Fruit fly (Drosophila melanogaster) whole organism, wandering third instar larva: ENCODE measurements around the gene CG3294.

ENCODE experiments used
- Abd-B ChIP-seq: fragments of >200 bp; optimal IDR thresholded peaks from 2 replicates; lab custom pipeline; 2017; ENCODE audit warnings: missing biosample characterization, missing genetic modification characterization
- CG32264 ChIP-seq: fragments of 200-800 bp; sonication (Bioruptor generic); optimal IDR thresholded peaks from 2 replicates; lab custom pipeline; 2016; ENCODE audit warnings: missing biosample characterization, missing genetic modification characterization
- CG9705 ChIP-seq: fragments of 200-800 bp; sonication (Bioruptor generic); optimal IDR thresholded peaks from 2 replicates; lab custom pipeline; 2018; ENCODE audit warnings: missing biosample characterization, mild to moderate bottlenecking, missing genetic modification characterization
- CrebA ChIP-seq: fragments of 200-800 bp; sonication (Bioruptor generic); optimal IDR thresholded peaks from 2 replicates; lab custom pipeline; 2016; ENCODE audit warnings: missing biosample characterization, mild to moderate bottlenecking, missing genetic modification characterization, borderline replicate concordance
- Dfd ChIP-seq: fragments of >200 bp; optimal IDR thresholded peaks from 2 replicates; lab custom pipeline; 2017; ENCODE audit warnings: missing biosample characterization, missing genetic modification characterization
- Dif ChIP-seq: fragments of 200-275, 200-300 bp; sonication (Bioruptor generic); optimal IDR thresholded peaks from 2 replicates; lab custom pipeline; 2018; ENCODE audit warnings: missing biosample characterization, missing genetic modification characterization; ENCODE audit not compliant: partially characterized antibody
- GATAd ChIP-seq: sonication (Bioruptor generic); optimal IDR thresholded peaks from 2 replicates; lab custom pipeline; 2016; ENCODE audit warnings: missing biosample characterization, missing genetic modification characterization
- HLH106 ChIP-seq: fragments of 200-800 bp; optimal IDR thresholded peaks from 3 replicates; lab custom pipeline; 2019; ENCODE audit warnings: missing biosample characterization, mild to moderate bottlenecking, missing genetic modification characterization, moderate library complexity
- Hnf4 ChIP-seq: fragments of 200-800 bp; sonication (Bioruptor generic); optimal IDR thresholded peaks from 2 replicates; lab custom pipeline; 2016; ENCODE audit warnings: missing biosample characterization, mild to moderate bottlenecking, missing genetic modification characterization
- Hr78 ChIP-seq: fragments of >200 bp; optimal IDR thresholded peaks from 2 replicates; lab custom pipeline; 2017; ENCODE audit warnings: missing biosample characterization, missing genetic modification characterization
- Hr83 ChIP-seq: fragments of 200-300 bp; sonication (Bioruptor generic); optimal IDR thresholded peaks from 2 replicates; lab custom pipeline; 2016; ENCODE audit warnings: missing biosample characterization, mild to moderate bottlenecking, missing genetic modification characterization, moderate library complexity; ENCODE audit not compliant: poor library complexity, severe bottlenecking
- Jra ChIP-seq: sonication (Bioruptor generic); optimal IDR thresholded peaks from 2 replicates; lab custom pipeline; 2016; ENCODE audit warnings: missing biosample characterization, missing genetic modification characterization
- Mio ChIP-seq: sonication (Bioruptor generic); optimal IDR thresholded peaks from 2 replicates; lab custom pipeline; 2016; ENCODE audit warnings: missing biosample characterization, missing genetic modification characterization
- Myc ChIP-seq: fragments of >200 bp; optimal IDR thresholded peaks from 2 replicates; lab custom pipeline; 2017
- N ChIP-seq: fragments of >200 bp; optimal IDR thresholded peaks from 2 replicates; lab custom pipeline; 2018; ENCODE audit warnings: missing biosample characterization, missing external identifiers, missing genetic modification characterization
- OdsH ChIP-seq: fragments of 200-800 bp; sonication (Bioruptor generic); optimal IDR thresholded peaks from 2 replicates; lab custom pipeline; 2016; ENCODE audit warnings: missing biosample characterization, mild to moderate bottlenecking, missing genetic modification characterization
- Rel ChIP-seq, 2 experiments: fragments of 200-800 bp; sonication (Bioruptor generic) in 1 of 2; optimal IDR thresholded peaks; 2 replicates in 1 of 2; 3 replicates in 1 of 2; lab custom pipeline; 2016 to 2019; ENCODE audit warnings: mild to moderate bottlenecking in 2 of 2, missing biosample characterization in 2 of 2, missing genetic modification characterization in 2 of 2, moderate library complexity in 1 of 2
- Sp1 ChIP-seq: fragments of 200-800 bp; sonication (Bioruptor generic); optimal IDR thresholded peaks from 3 replicates; lab custom pipeline; 2019; ENCODE audit warnings: missing biosample characterization, mild to moderate bottlenecking, missing genetic modification characterization, moderate library complexity
- Vsx2 ChIP-seq: fragments of 200-300, 225-300 bp; sonication (Bioruptor generic); optimal IDR thresholded peaks from 2 replicates; lab custom pipeline; 2018; ENCODE audit warnings: missing biosample characterization, missing genetic modification characterization; ENCODE audit not compliant: partially characterized antibody
- br ChIP-seq: fragments of 200-800 bp; sonication (Bioruptor generic); optimal IDR thresholded peaks from 2 replicates; lab custom pipeline; 2016; ENCODE audit warnings: missing biosample characterization, missing genetic modification characterization
- brk ChIP-seq: fragments of 200-800 bp; sonication (Bioruptor generic); optimal IDR thresholded peaks from 2 replicates; lab custom pipeline; 2016; ENCODE audit warnings: missing biosample characterization, mild to moderate bottlenecking, missing genetic modification characterization
- dl ChIP-seq, 2 experiments: fragments of 175-275, 200-275 bp in 1 of 2; fragments of 200-275 bp in 1 of 2; sonication (Bioruptor generic); optimal IDR thresholded peaks; lab custom pipeline; 2018; ENCODE audit warnings: mild to moderate bottlenecking in 2 of 2, missing biosample characterization in 2 of 2, missing genetic modification characterization in 2 of 2, moderate library complexity in 2 of 2; ENCODE audit not compliant: partially characterized antibody in 2 of 2, insufficient read depth in 1 of 2
- dmrt93B ChIP-seq: fragments of 200-800 bp; sonication (Bioruptor generic); optimal IDR thresholded peaks from 2 replicates; lab custom pipeline; 2018; ENCODE audit warnings: missing biosample characterization, mild to moderate bottlenecking, missing genetic modification characterization
- dsf ChIP-seq: sonication (Bioruptor generic); optimal IDR thresholded peaks from 2 replicates; lab custom pipeline; 2016; ENCODE audit warnings: missing biosample characterization, missing genetic modification characterization, borderline replicate concordance
- ey ChIP-seq: fragments of 200-800 bp; sonication (Bioruptor generic); optimal IDR thresholded peaks from 2 replicates; lab custom pipeline; 2016; ENCODE audit warnings: missing biosample characterization, missing genetic modification characterization
- foxo ChIP-seq, 2 experiments: fragments of 200-800 bp; sonication (Bioruptor generic); optimal IDR thresholded peaks; 2 replicates in 1 of 2; 3 replicates in 1 of 2; lab custom pipeline; 2016 to 2017; ENCODE audit warnings: missing biosample characterization in 2 of 2, missing genetic modification characterization in 2 of 2
- fru ChIP-seq: fragments of 200-800 bp; sonication (Bioruptor generic); optimal IDR thresholded peaks from 3 replicates; lab custom pipeline; 2016; ENCODE audit warnings: missing biosample characterization, mild to moderate bottlenecking, missing genetic modification characterization
- h ChIP-seq: fragments of 200-800 bp; sonication (Bioruptor generic); optimal IDR thresholded peaks from 3 replicates; lab custom pipeline; 2016; ENCODE audit warnings: missing biosample characterization, mild to moderate bottlenecking, missing genetic modification characterization
- jim ChIP-seq: fragments of 175-275, 200-325 bp; sonication (Bioruptor generic); optimal IDR thresholded peaks from 2 replicates; lab custom pipeline; 2016; ENCODE audit warnings: missing biosample characterization, mild to moderate bottlenecking, missing genetic modification characterization
- lola ChIP-seq: fragments of >200 bp; optimal IDR thresholded peaks from 2 replicates; lab custom pipeline; 2017; ENCODE audit warnings: missing biosample characterization, missing genetic modification characterization
- pan ChIP-seq: fragments of >200 bp; optimal IDR thresholded peaks from 2 replicates; lab custom pipeline; 2017
- psq ChIP-seq: fragments of 200-800 bp; sonication (Bioruptor generic); optimal IDR thresholded peaks from 3 replicates; lab custom pipeline; 2017; ENCODE audit warnings: missing biosample characterization, mild to moderate bottlenecking, missing genetic modification characterization, moderate library complexity
- rgr ChIP-seq: fragments of 200-800 bp; sonication (Bioruptor generic); optimal IDR thresholded peaks from 3 replicates; lab custom pipeline; 2016; ENCODE audit warnings: missing biosample characterization, mild to moderate bottlenecking, missing genetic modification characterization
- sage ChIP-seq: fragments of 200-800 bp; sonication (Bioruptor generic); optimal IDR thresholded peaks from 2 replicates; lab custom pipeline; 2016; ENCODE audit warnings: missing biosample characterization, mild to moderate bottlenecking, missing genetic modification characterization
- sv ChIP-seq: fragments of 200-800 bp; sonication (Bioruptor generic); optimal IDR thresholded peaks from 3 replicates; lab custom pipeline; 2016; ENCODE audit warnings: missing biosample characterization, missing genetic modification characterization
- tai ChIP-seq: sonication (Bioruptor generic); optimal IDR thresholded peaks from 2 replicates; lab custom pipeline; 2016; ENCODE audit warnings: missing biosample characterization, missing genetic modification characterization
- usp ChIP-seq: fragments of >200 bp; optimal IDR thresholded peaks from 2 replicates; lab custom pipeline; 2017; ENCODE audit warnings: missing biosample characterization, missing genetic modification characterization
- woc ChIP-seq: sonication (Bioruptor generic); optimal IDR thresholded peaks from 2 replicates; lab custom pipeline; 2016; ENCODE audit warnings: missing biosample characterization, mild to moderate bottlenecking, missing genetic modification characterization

The CG3294 gene

DNA sequence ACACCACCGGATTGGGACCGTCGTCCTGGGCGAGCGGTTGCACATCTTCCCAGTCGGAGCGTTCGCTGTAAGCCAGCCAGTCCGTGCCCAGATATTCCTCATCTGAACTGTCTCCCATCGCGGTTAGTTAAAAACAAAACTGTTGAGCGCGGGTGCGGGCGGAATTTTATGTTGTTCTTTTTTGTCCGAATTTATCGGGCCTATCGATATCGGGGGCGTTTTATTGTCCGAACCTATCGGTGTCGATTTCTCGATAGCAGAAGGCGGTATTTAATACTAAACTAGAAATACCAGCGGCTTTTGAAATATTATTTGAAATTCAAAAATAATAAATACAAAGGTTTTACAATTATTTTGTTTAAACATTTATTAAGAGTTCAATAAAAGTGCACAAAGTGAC lies 36.1 kb downstream of the CG3294 start, which contains the start of gene Fnta:
Gene Fnta (minus strand): TSS at position 204 of the 400 bp plus-strand sequence.
- no peak for TF ChIP-seq Sp1 (GFP tag; lab: Kevin White, UChicago)
- no peak for TF ChIP-seq sage
- no peak for TF ChIP-seq CG9705 (GFP tag; lab: Kevin White, UChicago)
- no peak for TF ChIP-seq lola (GFP tag; lab: Kevin White, UChicago)
- no peak for TF ChIP-seq foxo (GFP tag; optimal IDR thresholded peaks at IDR 0.05; lab: Kevin White, UChicago)
- TF ChIP-seq Dif (GFP tag; lab: Kevin White, UChicago) = no peak
- TF ChIP-seq Hr83 = no peak
- no peak for TF ChIP-seq Hr78 (GFP tag; lab: Kevin White, UChicago)
- no peak for TF ChIP-seq Myc (lab: Kevin White, UChicago)
- TF ChIP-seq Mio = no peak
- TF ChIP-seq woc (GFP tag; lab: Kevin White, UChicago) = no peak
- TF ChIP-seq Abd-B = no peak
- no peak for TF ChIP-seq Hnf4 (GFP tag; lab: Kevin White, UChicago)
- TF ChIP-seq dsf (GFP tag; lab: Kevin White, UChicago) = no peak

DNA sequence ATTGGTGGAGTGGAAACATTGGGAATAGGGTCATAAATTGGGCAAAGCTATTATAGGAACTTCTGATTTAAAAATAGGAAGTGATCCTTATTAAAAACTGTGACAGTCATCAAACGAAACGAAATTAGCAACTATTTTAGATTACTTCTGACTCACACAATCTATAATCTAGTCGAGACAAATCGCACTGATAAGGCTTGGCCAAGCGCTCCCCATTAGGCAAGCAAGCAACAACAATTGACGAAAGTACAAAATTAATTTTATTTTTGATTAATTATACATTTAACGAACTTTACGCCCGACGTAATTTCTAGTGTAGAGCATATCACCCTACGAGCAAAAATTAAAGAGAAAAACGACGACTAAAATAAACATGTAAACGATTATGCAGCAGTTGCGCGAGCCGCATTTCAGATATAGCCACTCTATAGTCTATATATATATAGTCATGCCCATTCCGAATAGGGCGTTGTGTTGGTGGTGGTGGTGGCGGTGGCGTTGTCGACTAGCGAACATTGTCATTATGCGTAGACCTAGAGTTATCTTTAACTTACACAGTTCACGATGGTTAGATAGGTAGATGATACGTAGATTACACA lies 40.8 kb downstream of the CG3294 start, which contains the start of gene Ir25a:
Gene Ir25a (minus strand): TSS at position 210 of the 599 bp plus-strand sequence.
- TF ChIP-seq brk (GFP tag; lab: Kevin White, UChicago) = no peak
- TF ChIP-seq, all 38 proteins: peak for 0

DNA sequence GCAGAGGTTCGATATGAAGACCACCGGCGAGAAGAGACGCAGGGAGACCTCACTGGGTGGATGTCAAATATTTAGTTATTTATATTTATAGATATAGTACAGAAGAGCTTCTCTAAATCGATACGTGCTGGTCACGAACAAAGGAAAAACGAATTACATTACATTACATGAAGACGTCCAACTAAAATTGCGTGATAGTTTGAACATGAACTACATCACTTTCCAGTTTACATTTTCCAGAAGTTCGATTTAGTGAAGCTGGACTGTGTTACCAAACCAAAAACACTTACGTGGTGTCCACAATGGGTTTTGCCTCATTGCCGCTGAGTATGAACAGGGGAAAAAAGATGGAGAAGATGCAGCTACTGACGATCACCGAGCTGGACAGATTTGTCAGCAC lies 41.8 kb downstream of the CG3294 start:
- TF ChIP-seq N (GFP tag; lab: Kevin White, UChicago) = no peak
- TF ChIP-seq psq (GFP tag; lab: Kevin White, UChicago) = no peak
- TF ChIP-seq ey (GFP tag; lab: Kevin White, UChicago) = no peak
- TF ChIP-seq h (GFP tag; lab: Kevin White, UChicago) = no peak
- TF ChIP-seq Vsx2 (GFP tag; lab: Kevin White, UChicago) = no peak
- TF ChIP-seq dmrt93B = no peak
- no peak for TF ChIP-seq dl (GFP tag; optimal IDR thresholded peaks at IDR 0.05; lab: Kevin White, UChicago; ENCODE audit: insufficient read depth in 1 of 2, partially characterized antibody in 2 of 2)
- TF ChIP-seq, all 38 proteins: peak for 0

DNA sequence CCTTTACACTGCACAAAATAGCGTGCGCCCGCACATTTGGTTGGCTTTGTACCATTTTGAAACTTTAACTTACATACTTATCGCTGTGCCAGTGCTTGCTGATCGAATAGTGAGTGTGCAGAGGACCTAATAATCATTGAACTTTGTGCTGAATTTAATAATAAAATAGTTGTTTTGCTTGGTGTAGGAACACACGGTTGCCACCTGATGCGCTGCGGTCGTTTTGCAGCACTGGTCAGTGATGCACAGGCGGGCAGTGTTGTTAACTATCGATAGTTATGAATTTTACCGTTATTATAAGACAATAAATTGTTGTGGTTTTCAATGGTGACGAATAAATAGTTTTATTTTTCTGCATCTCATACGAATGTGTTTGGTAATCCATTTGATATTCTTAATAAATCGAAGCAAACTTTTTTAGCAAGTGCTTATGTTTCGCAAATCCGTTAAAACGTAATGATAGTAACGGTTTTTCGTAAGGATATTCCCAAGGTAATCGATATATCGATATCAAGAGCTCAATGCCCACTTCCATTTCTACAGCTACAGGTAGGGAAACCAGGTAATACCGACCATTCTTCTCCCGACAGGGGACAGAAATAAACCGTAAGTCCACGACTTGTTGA lies 43.5 kb downstream of the CG3294 start, which contains the start of the genes tank and CG12194:
Gene tank (minus strand): TSS at position 228 of the 626 bp plus-strand sequence.
Gene CG12194 (plus strand): TSS at position 576 of the 626 bp plus-strand sequence.
- no peak for TF ChIP-seq Hr78 (GFP tag; lab: Kevin White, UChicago)
- TF ChIP-seq h (GFP tag; lab: Kevin White, UChicago) = peak; percentile 98
- TF ChIP-seq dmrt93B = peak; percentile 95
- TF ChIP-seq psq (GFP tag; lab: Kevin White, UChicago) = peak; percentile 93
- no peak for TF ChIP-seq Vsx2 (GFP tag; lab: Kevin White, UChicago)
- peak; percentile 61 for TF ChIP-seq Myc (lab: Kevin White, UChicago)
- no peak for TF ChIP-seq pan (lab: Kevin White, UChicago)
- TF ChIP-seq tai (GFP tag; lab: Kevin White, UChicago) = no peak
- TF ChIP-seq N (GFP tag; lab: Kevin White, UChicago) = no peak
- peak; percentile 98 for TF ChIP-seq ey (GFP tag; lab: Kevin White, UChicago)
- TF ChIP-seq Jra (GFP tag; lab: Kevin White, UChicago) = peak; percentile 86
- peak; percentile 87 for TF ChIP-seq GATAd (GFP tag; lab: Kevin White, UChicago)
- TF ChIP-seq CrebA (GFP tag; lab: Kevin White, UChicago) = no peak
- TF ChIP-seq rgr (GFP tag; lab: Kevin White, UChicago) = peak; percentile 99
- peak; percentile 94 to 99 for TF ChIP-seq foxo (GFP tag; optimal IDR thresholded peaks at IDR 0.05; lab: Kevin White, UChicago)
- no peak for TF ChIP-seq lola (GFP tag; lab: Kevin White, UChicago)
- TF ChIP-seq sv (GFP tag; lab: Kevin White, UChicago) = peak; percentile 98
- peak; percentile 91 for TF ChIP-seq HLH106 (tag; lab: Kevin White, UChicago)
- TF ChIP-seq dsf (GFP tag; lab: Kevin White, UChicago) = peak; percentile 81
- TF ChIP-seq sage = peak; percentile 96
- TF ChIP-seq brk (GFP tag; lab: Kevin White, UChicago) = no peak
- TF ChIP-seq woc (GFP tag; lab: Kevin White, UChicago) = peak; percentile 94
- peak; percentile 92 for TF ChIP-seq Sp1 (GFP tag; lab: Kevin White, UChicago)
- no peak for TF ChIP-seq dl (GFP tag; optimal IDR thresholded peaks at IDR 0.05; lab: Kevin White, UChicago; ENCODE audit: insufficient read depth in 1 of 2, partially characterized antibody in 2 of 2)
- peak; percentile 38 for TF ChIP-seq jim
- TF ChIP-seq Dfd (GFP tag; lab: Kevin White, UChicago) = no peak
- peak; percentile 98 for TF ChIP-seq Hnf4 (GFP tag; lab: Kevin White, UChicago)
- TF ChIP-seq Hr83 = peak; percentile 88
- peak; percentile 98 for TF ChIP-seq br (GFP tag; lab: Kevin White, UChicago)
- no peak for TF ChIP-seq usp (GFP tag; lab: Kevin White, UChicago)
- no peak for TF ChIP-seq Dif (GFP tag; lab: Kevin White, UChicago)
- no peak for TF ChIP-seq Abd-B
- peak; percentile 95 for TF ChIP-seq Rel (GFP tag; optimal IDR thresholded peaks at IDR 0.05; lab: Kevin White, UChicago)
- peak; percentile 50 for TF ChIP-seq Rel (tag; optimal IDR thresholded peaks at IDR 0.05; lab: Kevin White, UChicago)
- peak; percentile 97 for TF ChIP-seq fru (GFP tag; lab: Kevin White, UChicago)
- peak; percentile 96 for TF ChIP-seq CG32264 (GFP tag; lab: Kevin White, UChicago)
- peak; percentile 97 for TF ChIP-seq OdsH (GFP tag; lab: Kevin White, UChicago)
- TF ChIP-seq CG9705 (GFP tag; lab: Kevin White, UChicago) = peak; percentile 53
- TF ChIP-seq Mio = peak; percentile 93
